Worm (Caenorhabditis elegans) whole organism, L2 larva: Measurements from ENCODE around the gene pals-22.

ENCODE experiments used
- R02D3.7 ChIP-seq: fragments of 150-350 bp; optimal IDR thresholded peaks from 2 replicates; lab custom pipeline; 2014; ENCODE audit warnings: missing biosample characterization, missing genetic modification characterization
- ama-1 ChIP-seq: fragments of 150-350 bp; optimal IDR thresholded peaks from 2 replicates; lab custom pipeline; 2018; ENCODE audit warnings: inconsistent platforms
- elt-1 ChIP-seq: fragments of 150-350 bp; optimal IDR thresholded peaks from 2 replicates; lab custom pipeline; 2014; ENCODE audit warnings: missing biosample characterization, missing genetic modification characterization
- fos-1 ChIP-seq: fragments of 150-350 bp; optimal IDR thresholded peaks from 2 replicates; lab custom pipeline; 2014; ENCODE audit warnings: missing biosample characterization, missing genetic modification characterization
- gmeb-1 ChIP-seq: fragments of 150-350 bp; optimal IDR thresholded peaks from 2 replicates; lab custom pipeline; 2014; ENCODE audit warnings: missing biosample characterization, missing genetic modification characterization
- lin-13 ChIP-seq: fragments of 150-350 bp; optimal IDR thresholded peaks from 2 replicates; lab custom pipeline; 2014; ENCODE audit warnings: missing biosample characterization, missing genetic modification reagents, missing genetic modification characterization
- nhr-77 ChIP-seq: fragments of 150-350 bp; optimal IDR thresholded peaks from 2 replicates; lab custom pipeline; 2014; ENCODE audit warnings: missing biosample characterization, missing genetic modification characterization
- snpc-4 ChIP-seq: fragments of 150-350 bp; optimal IDR thresholded peaks from 2 replicates; lab custom pipeline; 2014; ENCODE audit warnings: missing biosample characterization, missing genetic modification characterization

ce11 chrIII:177715-178114, 45.5 kb downstream of the pals-22 start, which contains the start of gene F40G9.14:
- TF ChIP-seq nhr-77 (tag; lab: Kevin White, UChicago) (no peak), R02D3.7 (no peak), snpc-4 (tag; lab: Kevin White, UChicago) (no peak), lin-13 (GFP tag; lab: Kevin White, UChicago) (no peak), fos-1 (no peak), ama-1 (lab: Kevin White, UChicago) (no peak), gmeb-1 (tag; lab: Kevin White, UChicago) (no peak), elt-1 (tag; lab: Kevin White, UChicago) (no peak)
